Fruit fly (Drosophila melanogaster) whole organism, embryonic: ENCODE measurements around the gene P5CDh2.

ENCODE experiments used
- CG10321 ChIP-seq: fragments of 200-800 bp; sonication (Bioruptor generic); IDR thresholded peaks from 2 replicates; pipeline ENCODE4 v1.3.6; 2022; ENCODE audit warnings: missing biosample characterization, missing genetic modification characterization
- CG11247 ChIP-seq: fragments of 200-800 bp; sonication (Bioruptor generic); IDR thresholded peaks from 2 replicates; pipeline ENCODE4 v1.3.6; 2022; ENCODE audit warnings: missing biosample characterization, missing genetic modification characterization
- CG11560 ChIP-seq: fragments of 200-800 bp; sonication (Bioruptor generic); IDR thresholded peaks from 3 replicates; pipeline ENCODE4 v1.3.6; 2022; ENCODE audit warnings: missing biosample characterization, missing genetic modification characterization
- CG11696 ChIP-seq: fragments of 200-800 bp; sonication (Bioruptor generic); IDR thresholded peaks from 2 replicates; pipeline ENCODE4 v1.3.6; 2022; ENCODE audit warnings: missing biosample characterization, missing genetic modification characterization
- CG12236 ChIP-seq: fragments of 200-800 bp; sonication (Bioruptor generic); optimal IDR thresholded peaks from 2 replicates; lab custom pipeline; 2016; ENCODE audit warnings: missing biosample characterization, missing genetic modification characterization
- CG12769 ChIP-seq: fragments of 200-800 bp; sonication (Bioruptor generic); optimal IDR thresholded peaks from 2 replicates; lab custom pipeline; 2019; ENCODE audit warnings: missing biosample characterization, mild to moderate bottlenecking, missing genetic modification characterization, moderate library complexity
- CG14667 ChIP-seq: fragments of 200-800 bp; sonication (Bioruptor generic); IDR thresholded peaks from 2 replicates; pipeline ENCODE4 v1.3.6; 2022; ENCODE audit warnings: missing biosample characterization, missing genetic modification characterization
- CG16779 ChIP-seq: fragments of 200-800 bp; sonication (Bioruptor generic); IDR thresholded peaks from 2 replicates; pipeline ENCODE4 v1.3.6; 2022; ENCODE audit warnings: missing biosample characterization, missing genetic modification characterization
- CG18599 ChIP-seq: fragments of 200-800 bp; sonication (Bioruptor generic); optimal IDR thresholded peaks from 3 replicates; lab custom pipeline; 2017; ENCODE audit warnings: missing biosample characterization, missing genetic modification characterization, mild to moderate bottlenecking, moderate library complexity, missing genetic modification reagents
- CG31365 ChIP-seq: fragments of 200-800 bp; sonication (Bioruptor generic); optimal IDR thresholded peaks from 2 replicates; lab custom pipeline; 2018; ENCODE audit warnings: missing biosample characterization, mild to moderate bottlenecking, missing genetic modification characterization
- CG32532 ChIP-seq: fragments of 200-800 bp; sonication (Bioruptor generic); IDR thresholded peaks from 2 replicates; pipeline ENCODE4 v1.3.6; 2022; ENCODE audit warnings: missing biosample characterization, missing genetic modification characterization
- CG3407 ChIP-seq: fragments of 200-800 bp; sonication (Bioruptor generic); optimal IDR thresholded peaks from 2 replicates; lab custom pipeline; 2018; ENCODE audit warnings: missing biosample characterization, mild to moderate bottlenecking, missing genetic modification characterization
- CG3847 ChIP-seq: fragments of 200-800 bp; sonication (Bioruptor generic); IDR thresholded peaks from 2 replicates; pipeline ENCODE4 v1.3.6; 2022; ENCODE audit warnings: missing biosample characterization, missing genetic modification characterization
- CG4404 ChIP-seq: fragments of 200-800 bp; sonication (Bioruptor generic); IDR thresholded peaks from 2 replicates; pipeline ENCODE4 v1.3.6; 2022; ENCODE audit warnings: missing biosample characterization, missing genetic modification characterization
- CG6689 ChIP-seq: fragments of 200-800 bp; sonication (Bioruptor generic); IDR thresholded peaks from 2 replicates; pipeline ENCODE4 v1.3.6; 2022; ENCODE audit warnings: missing biosample characterization, missing genetic modification characterization
- CG6854 ChIP-seq: fragments of 200-800 bp; sonication (Bioruptor generic); optimal IDR thresholded peaks from 3 replicates; lab custom pipeline; 2017; ENCODE audit warnings: missing biosample characterization, mild to moderate bottlenecking, missing genetic modification characterization
- CG8290 ChIP-seq, 3 experiments: fragments of 200-800 bp; sonication (Bioruptor generic); optimal IDR thresholded peaks; 2 replicates each; lab custom pipeline; 2016 to 2019; ENCODE audit warnings: missing biosample characterization in 3 of 3, missing genetic modification characterization in 3 of 3, mild to moderate bottlenecking in 2 of 3, moderate library complexity in 1 of 3
- CG9817 ChIP-seq: fragments of 200-800 bp; sonication (Bioruptor generic); optimal IDR thresholded peaks from 2 replicates; lab custom pipeline; 2018; ENCODE audit warnings: missing biosample characterization, mild to moderate bottlenecking, missing genetic modification characterization, moderate library complexity
- CTCF ChIP-seq: fragments of 200-800 bp; sonication (Bioruptor generic); optimal IDR thresholded peaks from 2 replicates; lab custom pipeline; 2017; ENCODE audit warnings: missing biosample characterization, mild to moderate bottlenecking, missing genetic modification characterization, moderate library complexity
- D19A ChIP-seq: fragments of 200-800 bp; optimal IDR thresholded peaks from 3 replicates; lab custom pipeline; 2019; ENCODE audit warnings: missing biosample characterization, mild to moderate bottlenecking, missing genetic modification characterization, moderate library complexity
- Dbx ChIP-seq: fragments of 200-800 bp; sonication (Bioruptor generic); IDR thresholded peaks from 3 replicates; pipeline ENCODE4 v1.3.6; 2022; ENCODE audit warnings: missing biosample characterization, missing genetic modification characterization
- Dll ChIP-seq: fragments of 200-800 bp; sonication (Bioruptor generic); IDR thresholded peaks from 4 replicates; pipeline ENCODE4 v1.3.6; 2022; ENCODE audit warnings: missing biosample characterization, missing genetic modification characterization; ENCODE audit not compliant: partially characterized antibody
- ERR ChIP-seq: fragments of 200-800 bp; sonication (Bioruptor generic); optimal IDR thresholded peaks from 2 replicates; lab custom pipeline; 2016; ENCODE audit warnings: missing biosample characterization, missing genetic modification characterization
- H2.0 ChIP-seq: fragments of 200-800 bp; sonication (Bioruptor generic); IDR thresholded peaks from 2 replicates; pipeline ENCODE4 v1.3.6; 2022; ENCODE audit warnings: missing biosample characterization, missing genetic modification characterization
- HHEX ChIP-seq: fragments of 200-800 bp; sonication (Bioruptor generic); optimal IDR thresholded peaks from 3 replicates; lab custom pipeline; 2017; ENCODE audit warnings: missing biosample characterization, mild to moderate bottlenecking, missing genetic modification characterization, missing genetic modification reagents
- Hr39 ChIP-seq: fragments of >200 bp; optimal IDR thresholded peaks from 2 replicates; lab custom pipeline; 2017
- Kr ChIP-seq: fragments of 200-800 bp; sonication (Bioruptor generic); optimal IDR thresholded peaks from 2 replicates; lab custom pipeline; 2017; ENCODE audit warnings: missing biosample characterization, mild to moderate bottlenecking, missing genetic modification characterization
- Max ChIP-seq: fragments of 200-800 bp; sonication (Bioruptor generic); optimal IDR thresholded peaks from 2 replicates; lab custom pipeline; 2016; ENCODE audit warnings: missing biosample characterization, mild to moderate bottlenecking, missing genetic modification characterization
- Ptx1 ChIP-seq: fragments of 200-800 bp; sonication (Bioruptor generic); IDR thresholded peaks from 2 replicates; pipeline ENCODE4 v1.3.6; 2022; ENCODE audit warnings: missing biosample characterization, missing genetic modification characterization
- Sry-β ChIP-seq: fragments of 200-800 bp; sonication (Bioruptor generic); optimal IDR thresholded peaks from 2 replicates; lab custom pipeline; 2018; ENCODE audit warnings: missing biosample characterization, mild to moderate bottlenecking, missing genetic modification characterization, moderate library complexity
- ash1 ChIP-seq: fragments of 200-800 bp; sonication (Bioruptor generic); optimal IDR thresholded peaks from 2 replicates; lab custom pipeline; 2018; ENCODE audit warnings: missing biosample characterization, mild to moderate bottlenecking, missing genetic modification characterization
- bowl ChIP-seq: fragments of 200-800 bp; sonication (Bioruptor generic); IDR thresholded peaks from 2 replicates; pipeline ENCODE4 v1.3.6; 2022; ENCODE audit warnings: missing biosample characterization, missing genetic modification characterization
- chif ChIP-seq, 2 experiments: fragments of 200-800 bp; sonication (Bioruptor generic); optimal IDR thresholded peaks; 3 replicates each; lab custom pipeline; 2016; ENCODE audit warnings: missing biosample characterization in 2 of 2, missing genetic modification characterization in 2 of 2
- chn ChIP-seq: fragments of 200-800 bp; sonication (Bioruptor generic); optimal IDR thresholded peaks from 2 replicates; lab custom pipeline; 2016; ENCODE audit warnings: missing biosample characterization, missing genetic modification characterization
- croc ChIP-seq: fragments of 200-800 bp; sonication (Bioruptor generic); conservative IDR thresholded peaks from 3 replicates; pipeline ENCODE4 v1.3.6; 2022; ENCODE audit warnings: missing biosample characterization, missing genetic modification characterization
- en ChIP-seq: fragments of 200-800 bp; sonication (Bioruptor generic); optimal IDR thresholded peaks from 2 replicates; lab custom pipeline; 2016; ENCODE audit warnings: missing biosample characterization, missing genetic modification characterization
- eyg ChIP-seq: fragments of 200-800 bp; sonication (Bioruptor generic); optimal IDR thresholded peaks from 3 replicates; lab custom pipeline; 2016; ENCODE audit warnings: missing biosample characterization, missing genetic modification characterization
- hb ChIP-seq: fragments of 200-800 bp; sonication (Bioruptor generic); IDR thresholded peaks from 3 replicates; pipeline ENCODE4 v1.3.6; 2022; ENCODE audit warnings: missing biosample characterization, missing genetic modification characterization; ENCODE audit not compliant: partially characterized antibody
- hbn ChIP-seq: fragments of 200-800 bp; sonication (Bioruptor generic); IDR thresholded peaks from 2 replicates; pipeline ENCODE4 v1.3.6; 2022; ENCODE audit warnings: missing biosample characterization, missing genetic modification characterization; ENCODE audit not compliant: partially characterized antibody
- lilli ChIP-seq: fragments of 200-800 bp; sonication (Bioruptor generic); optimal IDR thresholded peaks from 3 replicates; lab custom pipeline; 2016; ENCODE audit warnings: missing biosample characterization, missing genetic modification characterization
- lmd ChIP-seq: fragments of 200-800 bp; sonication (Bioruptor generic); IDR thresholded peaks from 2 replicates; pipeline ENCODE4 v1.3.6; 2022; ENCODE audit warnings: missing biosample characterization, missing genetic modification characterization
- mam ChIP-seq: fragments of 200-800 bp; sonication (Bioruptor generic); optimal IDR thresholded peaks from 3 replicates; lab custom pipeline; 2016; ENCODE audit warnings: missing biosample characterization, missing genetic modification characterization
- odd ChIP-seq: fragments of 200-800 bp; sonication (Bioruptor generic); optimal IDR thresholded peaks from 2 replicates; lab custom pipeline; 2017; ENCODE audit warnings: missing biosample characterization, mild to moderate bottlenecking, missing genetic modification characterization
- pfk ChIP-seq: fragments of 200-800 bp; sonication (Bioruptor generic); optimal IDR thresholded peaks from 2 replicates; lab custom pipeline; 2018; ENCODE audit warnings: missing biosample characterization, mild to moderate bottlenecking, missing genetic modification characterization, moderate library complexity
- phol ChIP-seq: fragments of 200-800 bp; sonication (Bioruptor generic); optimal IDR thresholded peaks from 3 replicates; lab custom pipeline; 2018; ENCODE audit warnings: missing biosample characterization, mild to moderate bottlenecking, missing genetic modification characterization, moderate library complexity
- prd ChIP-seq, 3 experiments: fragments of >200 bp in 2 of 3; fragments of 200-800 bp in 1 of 3; sonication (Bioruptor generic) in 1 of 3; optimal IDR thresholded peaks in 2 of 3; IDR thresholded peaks in 1 of 3; 2 replicates in 2 of 3; 3 replicates in 1 of 3; pipeline versions ENCODE4 v1.3.6 to Lab custom; 2017 to 2022; ENCODE audit warnings: missing biosample characterization in 1 of 3, missing genetic modification characterization in 1 of 3
- pum ChIP-seq: fragments of 200-800 bp; sonication (Bioruptor generic); optimal IDR thresholded peaks from 2 replicates; lab custom pipeline; 2016; ENCODE audit warnings: missing biosample characterization, missing genetic modification characterization
- scrt ChIP-seq: fragments of 200-800 bp; sonication (Bioruptor generic); optimal IDR thresholded peaks from 2 replicates; lab custom pipeline; 2018; ENCODE audit warnings: missing biosample characterization, mild to moderate bottlenecking, missing genetic modification characterization, moderate library complexity
- sug ChIP-seq: fragments of 200-800 bp; optimal IDR thresholded peaks from 2 replicates; lab custom pipeline; 2019; ENCODE audit warnings: missing biosample characterization, mild to moderate bottlenecking, missing genetic modification characterization, moderate library complexity
- vvl ChIP-seq: fragments of 200-800 bp; sonication (Bioruptor generic); IDR thresholded peaks from 2 replicates; pipeline ENCODE4 v1.3.6; 2022; ENCODE audit warnings: missing biosample characterization, missing genetic modification characterization
- z ChIP-seq: fragments of 200-800 bp; sonication (Bioruptor generic); IDR thresholded peaks from 3 replicates; pipeline ENCODE4 v1.3.6; 2022; ENCODE audit warnings: missing biosample characterization, missing genetic modification characterization

P5CDh2 gene

dm6 chr3R:21849988-21850460, 27.7 kb upstream of the P5CDh2 start (continued):
- peak; percentile 53; the same call in 1 of the 2 replicates for TF ChIP-seq vvl (GFP tag; lab: Robert Waterston, UW)
- TF ChIP-seq CG16779 (GFP tag; lab: Robert Waterston, UW), result no peak
- no peak for TF ChIP-seq CG11560 (tag; lab: Robert Waterston, UW)
- TF ChIP-seq prd (optimal IDR thresholded peaks at IDR 0.05; lab: Kevin White, UChicago), result no peak
- peak; percentile 55; the same call in 1 of the 3 replicates for TF ChIP-seq prd (GFP tag; IDR thresholded peaks at IDR 0.05; lab: Robert Waterston, UW)
- TF ChIP-seq lmd (GFP tag; lab: Robert Waterston, UW), result peak; percentile 67
- TF ChIP-seq CG8290 (GFP tag; optimal IDR thresholded peaks at IDR 0.05; lab: Kevin White, UChicago), result peak; percentile 58
- no peak for TF ChIP-seq CG8290 (tag; optimal IDR thresholded peaks at IDR 0.05; lab: Kevin White, UChicago)
- TF ChIP-seq CG12236 (GFP tag; lab: Kevin White, UChicago), result no peak
- TF ChIP-seq hb (GFP tag; lab: Robert Waterston, UW), result no peak
- TF ChIP-seq pfk (GFP tag; lab: Kevin White, UChicago), result no peak
- no peak for TF ChIP-seq Kr (GFP tag; lab: Kevin White, UChicago)
- no peak for TF ChIP-seq CG14667 (GFP tag; lab: Robert Waterston, UW)
- TF ChIP-seq hbn (GFP tag; lab: Robert Waterston, UW), result no peak
- TF ChIP-seq Max (GFP tag; lab: Kevin White, UChicago), result no peak
- TF ChIP-seq chif (GFP tag; optimal IDR thresholded peaks at IDR 0.05; lab: Kevin White, UChicago), result peak; percentile 37 to 67
- no peak; the same call in 1 of the 2 replicates for TF ChIP-seq Ptx1 (GFP tag; lab: Robert Waterston, UW)
- no peak for TF ChIP-seq sug
- no peak for TF ChIP-seq Dbx (GFP tag; lab: Robert Waterston, UW)
- no peak for TF ChIP-seq CG10321 (GFP tag; lab: Robert Waterston, UW)
- no peak for TF ChIP-seq D19A
- TF ChIP-seq z, result 0 out of 3 replicates have a peak, but pooled peaks have one; percentile 33
- TF ChIP-seq ash1, result no peak
- peak; percentile 17 for TF ChIP-seq CG18599 (GFP tag; lab: Kevin White, UChicago)
- peak; percentile 20 for TF ChIP-seq CG3407 (GFP tag; lab: Kevin White, UChicago)
- no peak for TF ChIP-seq CG11696 (GFP tag; lab: Robert Waterston, UW)
- no peak for TF ChIP-seq Hr39 (lab: Kevin White, UChicago)
- no peak for TF ChIP-seq eyg
- TF ChIP-seq CG4404, result 0 out of 2 replicates have a peak, but pooled peaks have one; percentile 40
- TF ChIP-seq odd (GFP tag; lab: Kevin White, UChicago), result peak; percentile 7
- peak; percentile 20 for TF ChIP-seq mam (GFP tag; lab: Kevin White, UChicago)
- no peak for TF ChIP-seq CG11247 (GFP tag; lab: Robert Waterston, UW)
- peak; percentile 64 for TF ChIP-seq lilli
- TF ChIP-seq H2.0, result no peak
- peak; percentile 9 for TF ChIP-seq chn
- peak; percentile 36; the same call in 1 of the 2 replicates for TF ChIP-seq CG6689 (GFP tag; lab: Robert Waterston, UW)
- TF ChIP-seq bowl (GFP tag; lab: Robert Waterston, UW), result no peak
- TF ChIP-seq CG31365 (tag; lab: Kevin White, UChicago), result no peak
- no peak for TF ChIP-seq CG6854
- TF ChIP-seq en, result no peak
- TF ChIP-seq CG3847 (GFP tag; lab: Robert Waterston, UW), result peak; percentile 32; the same call in 1 of the 2 replicates
- TF ChIP-seq croc (GFP tag; lab: Robert Waterston, UW), result peak; percentile 45; the same call in 1 of the 3 replicates
- no peak for TF ChIP-seq ERR (GFP tag; lab: Kevin White, UChicago)
- TF ChIP-seq CG12769, result no peak
- TF ChIP-seq CG9817 (tag; lab: Kevin White, UChicago), result no peak
- no peak for TF ChIP-seq Dll (GFP tag; lab: Robert Waterston, UW)
- 0 out of 2 replicates have a peak, but pooled peaks have one; percentile 6 for TF ChIP-seq CG32532 (GFP tag; lab: Robert Waterston, UW)
- TF ChIP-seq pum (GFP tag; lab: Kevin White, UChicago), result peak; percentile 55
- TF ChIP-seq HHEX (GFP tag; lab: Kevin White, UChicago), result peak; percentile 37
- TF ChIP-seq Sry-β (GFP tag; lab: Kevin White, UChicago), result no peak
- peak; percentile 43 for TF ChIP-seq phol (tag; lab: Kevin White, UChicago)
- no peak for TF ChIP-seq scrt (GFP tag; lab: Kevin White, UChicago)
- no peak for TF ChIP-seq CTCF (GFP tag; lab: Kevin White, UChicago)
